Worm (Caenorhabditis elegans) whole organism, late embryonic: ENCODE data around the gene T28D6.5.
A peak's percentile ranks its signal among the peaks of the same experiment; 100 is the strongest.

Experiments
- C08G9.2 ChIP-seq: sonication (generic microtip); optimal IDR thresholded peaks from 2 replicates; lab custom pipeline; 2016; ENCODE audit warnings: mild to moderate bottlenecking, missing genetic modification characterization, moderate library complexity, missing compliant biosample characterization
- F13H6.1 ChIP-seq: sonication (generic microtip); optimal IDR thresholded peaks from 2 replicates; lab custom pipeline; 2016; ENCODE audit warnings: missing genetic modification characterization, missing compliant biosample characterization
- K02D7.2 ChIP-seq: sonication (generic microtip); optimal IDR thresholded peaks from 2 replicates; lab custom pipeline; 2017; ENCODE audit warnings: mild to moderate bottlenecking, missing genetic modification characterization, missing compliant biosample characterization
- K09A11.1 ChIP-seq: sonication (generic microtip); optimal IDR thresholded peaks from 2 replicates; lab custom pipeline; 2017; ENCODE audit warnings: antibody characterized with exemption, mild to moderate bottlenecking, missing genetic modification characterization, missing compliant biosample characterization; ENCODE audit not compliant: insufficient read depth
- T23F11.4 ChIP-seq: fragments of 200-800 bp; sonication (Bioruptor generic); optimal IDR thresholded peaks from 2 replicates; lab custom pipeline; 2018; ENCODE audit warnings: mild to moderate bottlenecking, missing genetic modification characterization, missing compliant biosample characterization
- Y22D7AL.16 ChIP-seq: sonication (generic microtip); optimal IDR thresholded peaks from 2 replicates; lab custom pipeline; 2016; ENCODE audit warnings: missing genetic modification characterization, missing compliant biosample characterization
- ahr-1 ChIP-seq: sonication (generic microtip); optimal IDR thresholded peaks from 2 replicates; lab custom pipeline; 2016; ENCODE audit warnings: missing genetic modification characterization, missing compliant biosample characterization
- ama-1 ChIP-seq: fragments of 150-350 bp; optimal IDR thresholded peaks from 2 replicates; lab custom pipeline; 2014
- ceh-14 ChIP-seq: sonication (generic microtip); optimal IDR thresholded peaks from 2 replicates; lab custom pipeline; 2016; ENCODE audit warnings: missing genotype, missing genetic modification characterization, missing compliant biosample characterization
- ceh-19 ChIP-seq: fragments of 200-800 bp; sonication (Bioruptor generic); optimal IDR thresholded peaks from 2 replicates; lab custom pipeline; 2018; ENCODE audit warnings: mild to moderate bottlenecking, missing genetic modification characterization, missing compliant biosample characterization
- ceh-34 ChIP-seq: sonication (generic microtip); optimal IDR thresholded peaks from 2 replicates; lab custom pipeline; 2016; ENCODE audit warnings: mild to moderate bottlenecking, missing genetic modification characterization, missing compliant biosample characterization
- ceh-45 ChIP-seq: fragments of 200-800 bp; sonication (Bioruptor generic); IDR thresholded peaks from 2 replicates; pipeline ENCODE4 v1.3.6; 2022; ENCODE audit warnings: missing genetic modification reagents, missing genetic modification characterization, missing compliant biosample characterization
- ceh-6 ChIP-seq: fragments of 200-800 bp; sonication (Bioruptor generic); optimal IDR thresholded peaks from 2 replicates; lab custom pipeline; 2018; ENCODE audit warnings: mild to moderate bottlenecking, missing genetic modification characterization, missing compliant biosample characterization
- che-1 ChIP-seq: sonication (generic microtip); optimal IDR thresholded peaks from 2 replicates; lab custom pipeline; 2016; ENCODE audit warnings: mild to moderate bottlenecking, missing genetic modification characterization, missing compliant biosample characterization
- dve-1 ChIP-seq: sonication (generic microtip); optimal IDR thresholded peaks from 2 replicates; lab custom pipeline; 2017; ENCODE audit warnings: antibody characterized with exemption, mild to moderate bottlenecking, missing genetic modification characterization, missing compliant biosample characterization
- elt-2 ChIP-seq: sonication (generic microtip); optimal IDR thresholded peaks from 2 replicates; lab custom pipeline; 2016; ENCODE audit warnings: missing genetic modification reagents, missing genetic modification characterization, missing compliant biosample characterization
- ets-4 ChIP-seq: sonication (generic microtip); optimal IDR thresholded peaks from 2 replicates; lab custom pipeline; 2016; ENCODE audit warnings: missing genetic modification characterization, missing compliant biosample characterization
- eyg-1 ChIP-seq: sonication (generic microtip); optimal IDR thresholded peaks from 2 replicates; lab custom pipeline; 2016; ENCODE audit warnings: missing genotype, missing genetic modification characterization, missing compliant biosample characterization
- fax-1 ChIP-seq: sonication (generic microtip); optimal IDR thresholded peaks from 2 replicates; lab custom pipeline; 2016; ENCODE audit warnings: missing genotype, missing genetic modification characterization, missing compliant biosample characterization
- fkh-10 ChIP-seq: fragments of 150-350 bp; optimal IDR thresholded peaks from 2 replicates; lab custom pipeline; 2014; ENCODE audit warnings: missing biosample characterization, missing genetic modification reagents, missing genetic modification characterization
- gmeb-2 ChIP-seq: sonication (generic microtip); optimal IDR thresholded peaks from 2 replicates; lab custom pipeline; 2016; ENCODE audit warnings: missing genetic modification characterization, inconsistent platforms, missing compliant biosample characterization
- hlh-30 ChIP-seq: sonication (generic microtip); optimal IDR thresholded peaks from 2 replicates; lab custom pipeline; 2017; ENCODE audit warnings: antibody characterized with exemption, missing genetic modification characterization, missing compliant biosample characterization; ENCODE audit not compliant: insufficient read depth
- hlh-8 ChIP-seq: sonication (generic microtip); optimal IDR thresholded peaks from 2 replicates; lab custom pipeline; 2016; ENCODE audit warnings: missing genotype, missing genetic modification characterization, missing compliant biosample characterization
- lim-6 ChIP-seq: sonication (generic microtip); optimal IDR thresholded peaks from 2 replicates; lab custom pipeline; 2016; ENCODE audit warnings: missing genetic modification characterization, missing compliant biosample characterization
- mec-3 ChIP-seq: sonication (generic microtip); optimal IDR thresholded peaks from 2 replicates; lab custom pipeline; 2016; ENCODE audit warnings: borderline replicate concordance, missing genetic modification characterization, missing compliant biosample characterization
- nhr-232 ChIP-seq: sonication (generic microtip); optimal IDR thresholded peaks from 2 replicates; lab custom pipeline; 2016; ENCODE audit warnings: missing genetic modification characterization, missing compliant biosample characterization
- npax-4 ChIP-seq: sonication (generic microtip); optimal IDR thresholded peaks from 2 replicates; lab custom pipeline; 2016; ENCODE audit warnings: missing genetic modification characterization, missing compliant biosample characterization
- odd-2 ChIP-seq: sonication (generic microtip); optimal IDR thresholded peaks from 2 replicates; lab custom pipeline; 2017; ENCODE audit warnings: antibody characterized with exemption, mild to moderate bottlenecking, missing genetic modification characterization, missing compliant biosample characterization
- pag-3 ChIP-seq: sonication (generic microtip); optimal IDR thresholded peaks from 2 replicates; lab custom pipeline; 2016; ENCODE audit warnings: missing compliant biosample characterization, missing genetic modification characterization, borderline replicate concordance
- pha-2 ChIP-seq: sonication (generic microtip); optimal IDR thresholded peaks from 2 replicates; lab custom pipeline; 2017; ENCODE audit warnings: mild to moderate bottlenecking, missing genetic modification characterization, missing compliant biosample characterization
- pha-4 ChIP-seq: fragments of 150-350 bp; optimal IDR thresholded peaks from 2 replicates; lab custom pipeline; 2018; ENCODE audit warnings: missing biosample characterization, missing genetic modification reagents, missing genetic modification characterization
- pqm-1 ChIP-seq: sonication (generic microtip); optimal IDR thresholded peaks from 2 replicates; lab custom pipeline; 2016; ENCODE audit warnings: missing genetic modification characterization, missing compliant biosample characterization
- ref-2 ChIP-seq: sonication (generic microtip); optimal IDR thresholded peaks from 2 replicates; lab custom pipeline; 2016; ENCODE audit warnings: missing genetic modification characterization, missing compliant biosample characterization
- rnt-1 ChIP-seq: sonication (generic microtip); optimal IDR thresholded peaks from 2 replicates; lab custom pipeline; 2016; ENCODE audit warnings: missing genetic modification characterization, missing compliant biosample characterization
- sox-2 ChIP-seq: fragments of 200-800 bp; sonication (Bioruptor generic); IDR thresholded peaks from 2 replicates; pipeline ENCODE4 v1.3.6; 2022; ENCODE audit warnings: missing genetic modification reagents, missing genetic modification characterization, missing compliant biosample characterization
- tbx-2 ChIP-seq: sonication (generic microtip); optimal IDR thresholded peaks from 2 replicates; lab custom pipeline; 2016; ENCODE audit warnings: missing genetic modification characterization, missing compliant biosample characterization
- ttx-3 ChIP-seq: sonication (generic microtip); optimal IDR thresholded peaks from 2 replicates; lab custom pipeline; 2016; ENCODE audit warnings: missing genetic modification reagents, missing genetic modification characterization, missing compliant biosample characterization
- unc-3 ChIP-seq, 2 experiments: fragments of 200-800 bp in 1 of 2; sonication (Bioruptor generic) in 1 of 2; sonication (generic microtip) in 1 of 2; conservative IDR thresholded peaks in 1 of 2; optimal IDR thresholded peaks in 1 of 2; 2 replicates each; pipeline versions ENCODE4 v1.3.6 to Lab custom; 2016 to 2022; ENCODE audit warnings: missing compliant biosample characterization in 2 of 2, missing genetic modification characterization in 2 of 2, missing genetic modification reagents in 1 of 2
- unc-42 ChIP-seq: sonication (generic microtip); optimal IDR thresholded peaks from 2 replicates; lab custom pipeline; 2016; ENCODE audit warnings: missing genotype, missing genetic modification characterization, missing compliant biosample characterization
- unc-55 ChIP-seq: sonication (generic microtip); optimal IDR thresholded peaks from 2 replicates; lab custom pipeline; 2017; ENCODE audit warnings: missing biosample characterization, missing genetic modification reagents, missing genetic modification characterization
- unc-86 ChIP-seq: sonication (generic microtip); optimal IDR thresholded peaks from 2 replicates; lab custom pipeline; 2016; ENCODE audit warnings: missing genetic modification characterization, missing compliant biosample characterization
- zip-5 ChIP-seq: sonication (generic microtip); optimal IDR thresholded peaks from 2 replicates; lab custom pipeline; 2016; ENCODE audit warnings: missing genetic modification characterization, missing compliant biosample characterization

Gene T28D6.5

ce11 chrIII:11371236-11371635 is 37.8 kb downstream of the T28D6.5 start (continued):
- TF ChIP-seq ceh-45 (GFP tag; lab: Robert Waterston, UW) (peak; percentile 68; the same call in 1 of the 2 replicates), rnt-1 (tag; lab: Kevin White, UChicago) (peak; percentile 69), ets-4 (tag; lab: Kevin White, UChicago) (peak; percentile 35), ttx-3 (peak; percentile 84), unc-55 (GFP tag; lab: Kevin White, UChicago) (no peak), pha-4 (tag; lab: Kevin White, UChicago) (no peak), tbx-2 (peak; percentile 84), hlh-8 (peak; percentile 43), unc-86 (tag; lab: Kevin White, UChicago) (peak; percentile 80), lim-6 (tag; lab: Kevin White, UChicago) (peak; percentile 56), C08G9.2 (peak; percentile 78), pha-2 (peak; percentile 87), ceh-34 (tag; lab: Kevin White, UChicago) (peak; percentile 81), pqm-1 (tag; lab: Kevin White, UChicago) (peak; percentile 27), mec-3 (tag; lab: Kevin White, UChicago) (peak; percentile 16), fkh-10 (GFP tag; lab: Kevin White, UChicago) (peak; percentile 83), ceh-14 (tag; lab: Kevin White, UChicago) (peak; percentile 80), ceh-6 (GFP tag; lab: Kevin White, UChicago) (peak; percentile 93), unc-42 (tag; lab: Kevin White, UChicago) (peak; percentile 62), K09A11.1 (peak; percentile 65), che-1 (tag; lab: Kevin White, UChicago) (peak; percentile 89), ceh-19 (GFP tag; lab: Kevin White, UChicago) (peak; percentile 88), dve-1 (peak; percentile 89), zip-5 (tag; lab: Kevin White, UChicago) (peak; percentile 60), ama-1 (no peak), Y22D7AL.16 (tag; lab: Kevin White, UChicago) (peak; percentile 91), odd-2 (tag; lab: Kevin White, UChicago) (peak; percentile 41), hlh-30 (tag; lab: Kevin White, UChicago) (peak; percentile 53), ref-2 (tag; lab: Kevin White, UChicago) (peak; percentile 83), npax-4 (tag; lab: Kevin White, UChicago) (peak; percentile 72), F13H6.1 (peak; percentile 59)
- TF ChIP-seq, all 69 proteins: peak for 62

- no peak for TF ChIP-seq ceh-34 (tag; lab: Kevin White, UChicago)
- TF ChIP-seq eyg-1 (tag; lab: Kevin White, UChicago) = no peak
- no peak for TF ChIP-seq K02D7.2
- TF ChIP-seq fax-1 (tag; lab: Kevin White, UChicago) = no peak
- no peak for TF ChIP-seq pha-2
- TF ChIP-seq nhr-232 = no peak
- TF ChIP-seq sox-2 (GFP tag; lab: Robert Waterston, UW) = no peak
- TF ChIP-seq elt-2 = no peak
- no peak for TF ChIP-seq pag-3 (tag; lab: Kevin White, UChicago)
- no peak for TF ChIP-seq T23F11.4
- TF ChIP-seq gmeb-2 (tag; lab: Kevin White, UChicago) = no peak
- TF ChIP-seq unc-3 (GFP tag; conservative IDR thresholded peaks at IDR 0.05; lab: Robert Waterston, UW) = no peak
- TF ChIP-seq unc-3 (tag; optimal IDR thresholded peaks at IDR 0.05; lab: Kevin White, UChicago) = no peak
- TF ChIP-seq hlh-8 = no peak
- no peak for TF ChIP-seq tbx-2
- TF ChIP-seq ahr-1 (tag; lab: Kevin White, UChicago) = no peak
- TF ChIP-seq, all 69 proteins: peak for 0
Measured at ce11 chrIII:11371688-11372087, 38.2 kb downstream of the T28D6.5 start, which contains the start of gene tba-7. Gene tba-7, minus strand, starts transcription at chrIII:11371788.
